Fruit fly (Drosophila melanogaster): ENCODE data around the gene und.

The und gene

DNA sequence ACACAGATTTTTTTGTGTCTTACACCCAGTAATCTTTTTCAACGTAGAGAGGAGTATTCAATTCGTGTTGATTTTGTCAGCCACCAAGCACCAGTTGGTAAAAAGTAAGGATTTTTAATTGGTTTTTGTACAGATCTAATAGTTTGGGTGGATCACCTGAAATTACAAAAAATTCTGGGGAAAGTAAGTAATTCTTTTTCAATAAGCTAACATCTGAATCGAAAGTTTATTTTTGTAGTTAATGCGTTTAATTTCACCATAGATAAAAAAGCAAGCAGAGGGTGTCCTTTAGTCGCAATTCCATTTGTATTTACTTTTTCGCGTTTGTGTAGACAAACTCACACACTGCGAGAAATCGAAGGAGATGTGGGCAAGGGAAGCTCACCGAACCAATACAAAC is 8.4 kb upstream of the und start:
- no peak for TF ChIP-seq CG17801 (GFP tag; optimal IDR thresholded peaks at IDR 0.05; ENCODE audit: partially characterized antibody)

DNA sequence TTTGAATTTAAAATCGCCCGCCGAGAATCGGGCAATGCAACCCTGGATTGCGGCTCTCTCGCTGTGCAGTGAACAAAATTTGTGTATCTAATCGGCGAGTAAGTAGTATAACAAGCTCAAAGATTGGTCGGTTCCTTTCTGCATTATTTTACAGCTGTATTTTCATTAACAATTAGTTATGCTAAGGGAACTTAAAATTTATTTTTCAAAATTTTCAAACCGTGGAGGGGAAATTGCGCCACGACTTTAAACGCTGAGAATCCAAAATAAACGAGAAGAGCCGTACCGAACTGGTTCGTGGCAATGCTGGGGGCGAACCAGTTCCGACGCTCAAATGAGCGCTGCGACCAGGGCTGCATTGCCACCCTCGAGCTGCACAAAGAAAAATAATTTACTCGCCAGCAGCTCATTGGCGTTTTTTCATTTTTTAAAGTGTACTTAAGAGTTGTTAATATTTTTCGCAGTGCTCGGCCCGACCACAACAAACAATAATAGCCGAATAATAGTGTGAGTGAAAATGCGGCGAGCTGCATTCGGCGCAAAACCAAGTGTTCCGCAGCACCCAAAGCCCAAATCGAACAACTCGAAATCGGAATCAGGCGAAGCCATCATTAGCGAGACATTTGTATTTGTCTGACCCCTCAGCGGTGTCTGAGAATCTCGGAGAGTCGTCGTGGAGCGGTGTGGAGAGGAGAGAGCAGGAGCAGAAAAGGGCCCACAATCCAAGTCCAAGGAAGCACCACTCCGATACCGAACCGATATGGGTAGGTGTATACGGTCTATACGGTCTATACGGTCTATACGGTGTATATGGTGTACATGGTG is 5.0 kb upstream of the und start, which contains the start of gene zf30C:
zf30C (plus strand) TSS at position 353 of the 825 bp plus-strand sequence.
- TF ChIP-seq CG17801 (GFP tag; optimal IDR thresholded peaks at IDR 0.05; ENCODE audit: partially characterized antibody) = peak; percentile 61

DNA sequence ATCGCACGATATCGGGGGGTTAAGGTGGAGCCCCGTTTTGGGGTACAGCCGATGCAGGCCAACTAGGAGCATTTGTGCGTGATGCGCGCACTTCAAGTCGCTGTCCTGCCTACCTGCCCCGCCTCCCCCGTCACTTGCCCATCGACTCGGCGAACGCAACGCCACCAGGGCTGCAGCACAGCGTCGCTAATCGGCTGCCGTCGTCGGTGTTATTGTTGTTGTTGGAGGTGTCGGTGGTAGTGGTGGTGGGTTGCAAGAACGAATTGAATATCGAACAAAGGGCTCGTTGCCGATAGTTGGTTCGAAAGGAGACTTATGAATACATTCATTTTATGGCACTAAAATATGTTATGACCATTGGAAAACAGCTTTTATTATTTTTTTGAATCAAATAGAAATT is 4.3 kb upstream of the und start:
- no peak for TF ChIP-seq CG17801 (GFP tag; optimal IDR thresholded peaks at IDR 0.05; ENCODE audit: partially characterized antibody)

DNA sequence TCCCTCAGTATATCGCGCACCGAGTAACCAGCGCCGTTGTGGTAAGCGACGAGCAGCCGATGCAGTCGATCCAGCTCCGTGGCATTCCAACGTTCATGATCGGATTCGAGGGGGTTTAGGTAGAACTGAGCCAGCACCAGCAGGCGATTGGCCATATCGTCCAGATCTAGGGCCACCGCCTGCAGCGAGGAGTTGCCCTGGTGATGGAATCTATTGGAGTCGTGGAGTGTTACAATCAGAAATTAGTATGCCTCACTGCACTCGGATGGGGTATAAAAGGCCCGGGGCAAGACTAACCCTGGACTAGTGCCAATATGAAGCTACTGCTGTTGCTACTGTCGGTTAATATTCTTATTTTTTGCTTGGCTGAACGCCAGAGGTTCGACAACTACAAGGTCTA is 3.6 kb downstream of the und start, which contains the start of gene CG4017:
CG4017 (plus strand) TSS at position 301 of the 400 bp plus-strand sequence.
- no peak for TF ChIP-seq CG17801 (GFP tag; optimal IDR thresholded peaks at IDR 0.05; ENCODE audit: partially characterized antibody)

DNA sequence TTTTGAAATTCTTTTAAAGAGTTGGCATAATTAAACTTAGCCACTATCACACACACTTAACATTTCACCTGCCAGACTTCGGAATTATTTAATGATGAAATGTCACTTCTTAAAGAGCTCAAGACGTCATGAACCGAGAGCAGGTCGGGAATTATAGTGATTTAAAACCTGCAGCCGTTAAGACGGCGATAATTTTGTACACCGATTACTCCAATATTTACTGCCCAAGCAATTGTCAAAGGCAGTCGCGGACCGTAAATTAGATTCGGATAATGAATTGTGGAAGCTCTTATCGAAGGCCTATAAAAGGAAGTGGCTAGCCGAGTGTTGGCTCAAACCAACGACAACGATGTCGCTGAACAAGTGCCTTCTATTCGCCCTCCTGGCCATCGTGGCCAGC is 5.6 kb downstream of the und start, which contains the start of gene CG17633:
CG17633 (plus strand) TSS at position 326 of the 400 bp plus-strand sequence.
- TF ChIP-seq CG17801 (GFP tag; optimal IDR thresholded peaks at IDR 0.05; ENCODE audit: partially characterized antibody) = no peak

DNA sequence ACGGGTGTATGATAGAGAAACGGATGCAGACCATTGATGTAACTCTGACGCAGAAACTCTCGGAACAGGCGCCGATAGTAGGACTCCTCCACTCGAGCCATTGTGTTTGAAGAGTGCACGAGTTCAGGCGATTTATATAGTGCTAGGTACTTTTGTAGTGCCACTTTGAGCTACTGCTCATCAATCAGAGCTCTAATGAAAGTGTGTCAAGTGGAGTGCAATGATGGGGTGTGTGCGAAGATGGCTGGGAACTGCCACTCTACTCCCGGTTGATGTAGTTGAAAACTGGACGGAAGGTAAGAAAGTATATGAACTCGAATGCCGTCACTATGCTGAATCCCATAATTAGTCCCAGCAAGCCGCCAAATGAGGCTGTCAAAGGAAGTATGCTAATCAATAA is 7.7 kb downstream of the und start, which contains the start of gene ppk18:
ppk18 (minus strand) TSS at position 101 of the 400 bp plus-strand sequence.
- TF ChIP-seq CG17801 (GFP tag; optimal IDR thresholded peaks at IDR 0.05; ENCODE audit: partially characterized antibody) = no peak

DNA sequence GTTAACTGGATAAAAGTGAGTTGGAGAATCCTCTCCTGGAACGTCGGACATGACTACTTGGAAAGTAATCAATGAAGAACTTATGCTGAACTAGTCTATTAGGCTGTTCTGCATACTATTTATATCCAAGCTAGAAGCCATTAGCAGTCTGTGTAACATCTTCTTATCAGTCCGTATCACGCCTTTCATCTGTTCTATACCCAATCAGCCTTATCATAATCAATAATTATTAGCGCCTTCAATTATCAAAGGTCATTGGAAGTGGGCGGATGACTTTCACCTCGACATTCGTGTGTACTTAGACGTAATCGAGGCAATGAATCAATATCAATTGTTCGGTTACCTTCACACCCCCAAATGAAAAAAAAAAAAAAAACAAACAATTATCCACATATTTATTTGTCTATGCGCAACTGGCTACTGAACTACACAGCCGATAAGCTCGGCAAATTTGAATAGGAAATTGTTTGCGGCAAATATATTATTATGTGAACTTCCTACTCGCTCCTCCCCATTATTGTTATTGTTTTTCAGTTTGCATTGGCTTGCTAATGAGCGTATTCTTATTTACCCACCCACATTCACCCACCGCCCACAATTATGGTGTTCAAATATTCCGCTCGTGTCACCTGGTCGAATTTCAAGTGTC is 11.9 kb downstream of the und start, which contains the start of the genes ppk11 and ppk16:
ppk11 (minus strand) TSS at position 51 of the 649 bp plus-strand sequence.
ppk16 (minus strand) TSS at position 51 of the 649 bp plus-strand sequence.
- TF ChIP-seq CG17801 (GFP tag; optimal IDR thresholded peaks at IDR 0.05; ENCODE audit: partially characterized antibody) = no peak

DNA sequence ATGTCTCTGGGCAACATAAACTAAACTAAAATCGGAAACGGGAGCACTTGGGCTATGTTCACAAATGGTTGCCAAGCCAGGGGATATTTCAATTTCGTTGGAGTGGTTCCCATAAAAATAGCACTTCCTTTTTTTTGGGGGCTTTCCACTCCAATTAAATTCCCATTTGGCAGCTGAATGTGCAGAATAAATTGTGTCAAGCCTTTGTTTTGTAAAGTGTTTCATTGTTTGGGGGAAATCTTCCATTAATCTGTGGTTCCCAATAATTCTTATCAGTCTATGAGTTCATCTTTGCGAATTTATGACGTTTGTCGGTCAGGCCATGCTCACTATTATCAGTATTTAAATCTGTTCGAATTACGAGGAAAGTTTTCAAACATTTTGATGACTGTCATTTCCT is 14.8 kb downstream of the und start:
- TF ChIP-seq CG17801 (GFP tag; optimal IDR thresholded peaks at IDR 0.05; ENCODE audit: partially characterized antibody) = no peak

DNA sequence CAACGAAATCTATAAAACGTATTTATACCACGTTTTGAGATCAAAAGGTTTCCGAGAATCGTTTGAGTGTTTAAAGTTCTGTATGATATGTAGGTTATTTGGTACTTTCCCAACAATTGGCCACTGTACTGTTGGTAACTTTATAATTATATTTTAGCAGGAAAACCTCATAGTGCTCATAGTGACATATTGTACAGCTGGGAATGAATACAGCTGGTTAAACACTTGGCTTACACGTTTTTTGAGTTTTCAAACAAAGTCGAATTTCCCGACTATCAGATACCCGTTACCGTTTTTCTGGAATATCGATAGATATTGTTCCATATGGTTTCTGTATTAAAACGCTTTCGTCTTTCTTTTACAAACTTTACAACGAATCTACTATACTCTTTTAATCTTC is 15.2 kb downstream of the und start:
- TF ChIP-seq CG17801 (GFP tag; optimal IDR thresholded peaks at IDR 0.05; ENCODE audit: partially characterized antibody) = no peak

DNA sequence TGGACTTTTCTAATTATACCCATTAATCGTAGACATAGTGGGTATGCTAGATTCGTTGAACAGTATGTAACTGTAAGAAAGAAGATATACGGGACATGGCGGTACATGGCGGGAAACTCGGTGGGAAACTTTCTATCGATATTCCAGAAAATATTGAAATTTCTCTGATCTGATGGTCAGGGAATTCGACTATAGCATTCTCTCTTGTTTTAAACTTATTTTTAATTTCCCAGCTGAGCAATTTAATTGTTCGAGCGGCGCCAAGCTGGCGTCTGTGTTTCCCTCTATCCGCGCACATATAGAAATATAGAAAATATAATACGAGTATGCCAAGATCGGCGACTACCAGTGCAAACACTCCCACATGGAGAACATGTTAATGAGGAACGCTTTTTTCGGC is 16.0 kb downstream of the und start:
- peak; percentile 17 for TF ChIP-seq CG17801 (GFP tag; optimal IDR thresholded peaks at IDR 0.05; ENCODE audit: partially characterized antibody)

DNA sequence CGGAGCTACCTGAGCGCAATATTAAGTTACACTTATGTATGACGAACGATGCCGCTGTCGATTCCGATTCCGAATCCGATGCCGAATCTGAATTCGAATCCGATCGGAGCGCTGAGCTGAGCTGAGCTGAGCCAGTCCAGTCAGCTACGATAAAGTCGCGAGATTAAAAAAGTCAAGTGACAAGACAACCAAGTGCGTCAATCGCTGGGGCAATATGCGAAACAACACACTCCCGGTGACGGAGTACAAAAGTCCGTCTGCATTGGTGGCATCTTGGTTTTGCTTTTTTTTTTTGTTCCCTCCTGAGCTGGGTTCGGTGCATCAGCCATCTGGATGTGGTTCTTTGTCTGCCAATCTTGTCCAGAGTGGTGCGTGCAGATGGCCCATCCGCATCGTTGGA is 16.6 kb downstream of the und start:
- TF ChIP-seq CG17801 (GFP tag; optimal IDR thresholded peaks at IDR 0.05; ENCODE audit: partially characterized antibody) = no peak

DNA sequence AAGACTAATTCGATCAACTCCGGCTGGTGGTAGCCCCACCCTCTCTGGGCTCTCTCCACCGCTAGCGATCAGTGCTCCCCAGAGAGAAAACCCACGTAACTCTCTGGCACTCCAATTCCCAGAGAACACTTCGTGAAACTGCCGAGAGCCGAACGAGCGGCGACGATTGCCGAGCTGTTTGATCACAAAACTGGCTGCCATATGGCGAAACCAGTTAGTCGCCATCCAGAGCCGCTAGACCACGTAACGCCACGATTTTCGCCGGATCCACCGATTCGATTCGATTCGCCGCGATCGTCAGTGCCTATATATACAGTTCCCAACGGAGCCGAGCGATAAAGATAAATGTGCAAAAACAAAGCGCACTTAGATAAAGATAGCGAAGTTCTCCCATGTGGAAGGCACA is 19.0 kb downstream of the und start, which contains the start of gene IP3K1:
IP3K1 (plus strand) TSS at position 209 of the 406 bp plus-strand sequence.
- peak; percentile 85 for TF ChIP-seq CG17801 (GFP tag; optimal IDR thresholded peaks at IDR 0.05; ENCODE audit: partially characterized antibody)

DNA sequence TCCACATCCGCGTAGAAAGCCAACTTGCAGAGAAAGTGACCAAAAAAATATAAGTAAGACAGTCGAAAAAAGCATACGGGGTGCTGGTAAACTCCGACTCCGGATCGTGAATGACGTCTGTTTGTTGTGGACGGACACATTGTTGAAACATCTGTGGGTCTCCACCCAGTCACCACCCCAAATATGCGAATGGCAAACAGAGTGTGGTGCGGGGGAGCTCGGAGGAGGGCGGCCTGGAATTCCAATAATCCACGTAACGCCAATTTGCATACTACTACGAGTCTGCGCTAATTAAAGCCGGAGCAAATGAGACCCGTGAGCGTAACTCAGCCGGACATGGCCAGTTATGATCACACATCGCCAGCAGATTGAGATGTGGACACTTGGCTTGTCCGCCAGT is 20.0 kb downstream of the und start:
- TF ChIP-seq CG17801 (GFP tag; optimal IDR thresholded peaks at IDR 0.05; ENCODE audit: partially characterized antibody) = no peak

DNA sequence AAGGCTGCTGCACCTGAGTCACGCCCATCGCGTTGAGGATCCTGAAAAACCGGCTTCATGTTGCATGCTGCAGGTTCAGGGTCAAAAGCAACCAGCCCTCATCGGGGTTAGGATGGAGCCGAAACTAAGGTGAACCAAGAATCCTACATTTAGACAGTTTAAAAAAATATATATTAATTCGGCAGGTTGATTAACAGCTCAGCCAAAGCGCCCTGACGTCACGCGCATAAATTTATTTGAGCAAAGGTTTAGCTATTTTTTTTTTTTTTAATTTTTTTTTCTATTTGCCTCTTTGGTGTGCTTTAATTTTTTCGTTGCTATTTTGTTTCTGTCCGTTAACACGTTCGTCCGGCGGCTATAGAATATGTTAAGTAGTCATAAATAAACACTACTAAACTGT is 21.3 kb downstream of the und start:
- no peak for TF ChIP-seq CG17801 (GFP tag; optimal IDR thresholded peaks at IDR 0.05; ENCODE audit: partially characterized antibody)

DNA sequence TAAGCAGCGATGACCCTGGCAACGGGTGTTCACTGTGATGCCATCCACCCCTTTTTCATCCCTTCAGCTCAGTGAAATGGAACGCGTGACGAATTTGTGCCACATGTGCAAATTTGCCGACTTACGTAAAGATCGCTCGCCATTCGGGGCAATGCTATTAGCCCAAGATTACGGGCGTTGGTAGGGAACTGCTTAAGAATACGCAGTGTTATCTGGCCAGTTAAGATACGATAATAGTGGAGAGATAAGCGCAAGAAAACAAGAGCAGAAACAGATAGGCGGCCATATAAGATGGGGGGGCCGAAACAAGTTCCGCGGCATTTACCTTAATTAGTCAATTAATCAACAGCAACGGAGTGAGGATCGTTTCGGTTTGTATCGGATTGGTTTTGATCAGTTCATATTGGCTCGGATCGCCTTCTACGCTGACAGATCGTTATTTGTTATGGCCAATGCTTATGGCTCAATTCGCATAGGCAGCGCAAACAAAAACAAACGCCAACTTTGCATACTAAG is 22.8 kb downstream of the und start:
- no peak for TF ChIP-seq CG17801 (GFP tag; optimal IDR thresholded peaks at IDR 0.05; ENCODE audit: partially characterized antibody)
